Fruit fly (Drosophila melanogaster) whole organism, wandering third instar larva: ENCODE measurements around the gene Ant2.

ENCODE experiments used
- brk ChIP-seq: fragments of 200-800 bp; sonication (Bioruptor generic); optimal IDR thresholded peaks from 2 replicates; lab custom pipeline; 2016; ENCODE audit warnings: missing biosample characterization, mild to moderate bottlenecking, missing genetic modification characterization
- woc ChIP-seq: sonication (Bioruptor generic); optimal IDR thresholded peaks from 2 replicates; lab custom pipeline; 2016; ENCODE audit warnings: missing biosample characterization, mild to moderate bottlenecking, missing genetic modification characterization

dm6 chrX:10827301-10827700, 40.6 kb upstream of the Ant2 start:
- no peak for TF ChIP-seq woc
- no peak for TF ChIP-seq brk (GFP tag; lab: Kevin White, UChicago)
